Fruit fly (Drosophila melanogaster): Measurements from ENCODE around the gene CG31176.

dm6 chr3R:21654755-21655154, 64.7 kb downstream of the CG31176 start:
- TF ChIP-seq cnc (optimal IDR thresholded peaks at IDR 0.05) (no peak), Crg-1 (GFP tag; optimal IDR thresholded peaks at IDR 0.05) (no peak), toe (GFP tag; optimal IDR thresholded peaks at IDR 0.05) (no peak), Clk (GFP tag; optimal IDR thresholded peaks at IDR 0.05) (no peak), tj (GFP tag; optimal IDR thresholded peaks at IDR 0.05) (no peak), CG11617 (GFP tag; optimal IDR thresholded peaks at IDR 0.05) (no peak), kay (GFP tag; ENCODE audit: borderline replicate concordance) (no peak), CG14711 (tag; optimal IDR thresholded peaks at IDR 0.05) (no peak), Hr96 (GFP tag; optimal IDR thresholded peaks at IDR 0.05) (no peak), CG5204 (GFP tag; optimal IDR thresholded peaks at IDR 0.05) (no peak)

Measured in whole organism, adult.